Fruit fly (Drosophila melanogaster): ENCODE measurements around the gene Myc.

Gene Myc

DNA sequence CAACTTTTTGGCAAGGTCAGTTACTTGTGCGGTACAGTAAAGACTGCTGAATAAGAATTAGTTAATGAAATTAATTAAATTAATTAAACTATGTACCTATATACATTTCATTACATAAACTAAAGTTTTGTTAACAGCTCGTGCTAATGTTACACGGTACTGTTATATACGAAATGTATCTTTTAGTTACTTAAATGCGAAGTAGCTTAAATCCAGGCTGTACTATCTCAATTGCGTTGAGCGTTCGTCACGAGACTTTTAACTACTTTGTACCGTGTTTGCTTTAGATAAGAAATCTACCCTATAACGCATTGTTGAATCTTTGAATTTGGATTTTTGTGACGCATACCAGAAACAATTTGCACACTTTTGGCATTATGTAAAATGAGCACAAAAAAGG lies 26.3 kb downstream of the Myc start (continued):
- no peak for TF ChIP-seq CG10267 (tag; optimal IDR thresholded peaks at IDR 0.05)
- TF ChIP-seq sens (GFP tag): peak; percentile 59
- TF ChIP-seq CG32532 (GFP tag; IDR thresholded peaks at IDR 0.05): peak; percentile 40; the same call in 1 of the 2 replicates
- peak; percentile 27 for TF ChIP-seq Dip3 (GFP tag; optimal IDR thresholded peaks at IDR 0.05)
- TF ChIP-seq Camta (GFP tag; optimal IDR thresholded peaks at IDR 0.05): no peak
- TF ChIP-seq schlank (tag; optimal IDR thresholded peaks at IDR 0.05): no peak
- TF ChIP-seq CG9727 (GFP tag; optimal IDR thresholded peaks at IDR 0.05): peak; percentile 57
- TF ChIP-seq Rx (GFP tag; IDR thresholded peaks at IDR 0.05): no peak
- TF ChIP-seq CG13296 (GFP tag; optimal IDR thresholded peaks at IDR 0.05): peak; percentile 57
- TF ChIP-seq CG17361 (GFP tag; IDR thresholded peaks at IDR 0.05): no peak; the same call in 2 of the 3 replicates
- no peak for TF ChIP-seq CG12299 (tag; optimal IDR thresholded peaks at IDR 0.05)
- peak; percentile 50 for TF ChIP-seq Hmx (GFP tag; optimal IDR thresholded peaks at IDR 0.05)

DNA sequence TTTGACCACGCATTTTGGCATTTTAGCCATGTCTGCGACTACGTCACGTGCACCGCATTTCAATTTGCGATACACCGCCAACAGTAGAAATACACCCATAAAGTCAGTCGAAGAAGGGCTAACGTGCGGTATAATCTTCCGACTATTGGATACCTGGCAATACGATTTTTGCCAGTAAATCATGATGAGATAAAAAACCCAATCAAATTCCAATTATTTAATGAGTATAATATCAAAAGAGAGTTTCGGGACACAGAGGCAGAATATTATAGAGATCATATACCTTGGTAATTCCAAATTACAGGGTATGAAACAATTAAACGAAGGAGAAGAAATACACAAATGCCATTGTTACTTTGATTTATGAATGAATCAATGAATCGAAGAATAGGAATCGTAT lies 30.5 kb downstream of the Myc start:
- TF ChIP-seq HLH54F (GFP tag; optimal IDR thresholded peaks at IDR 0.05): peak; percentile 10
- no peak for TF ChIP-seq h (optimal IDR thresholded peaks at IDR 0.05)
- no peak for TF ChIP-seq cwo (GFP tag; optimal IDR thresholded peaks at IDR 0.05)
- TF ChIP-seq BEAF-32 (GFP tag; optimal IDR thresholded peaks at IDR 0.05): no peak
- TF ChIP-seq Nf-YC (tag; optimal IDR thresholded peaks at IDR 0.05): no peak
- TF ChIP-seq Neu2 (GFP tag; optimal IDR thresholded peaks at IDR 0.05; ENCODE audit: borderline replicate concordance): no peak
- TF ChIP-seq CG14965 (GFP tag; optimal IDR thresholded peaks at IDR 0.05; ENCODE audit: borderline replicate concordance): no peak
- no peak for TF ChIP-seq CG30020 (tag; optimal IDR thresholded peaks at IDR 0.05)
- peak; percentile 63; the same call in 1 of the 2 replicates for TF ChIP-seq Rfx (GFP tag; IDR thresholded peaks at IDR 0.05)
- peak; percentile 14 for TF ChIP-seq Blimp-1 (GFP tag; optimal IDR thresholded peaks at IDR 0.05)
- no peak for TF ChIP-seq jumu (GFP tag; optimal IDR thresholded peaks at IDR 0.05)
- TF ChIP-seq CG12659 (GFP tag; optimal IDR thresholded peaks at IDR 0.05): peak; percentile 6
- TF ChIP-seq CG13287 (GFP tag; IDR thresholded peaks at IDR 0.05; ENCODE audit: partially characterized antibody): no peak
- no peak for TF ChIP-seq CG1024 (GFP tag; IDR thresholded peaks at IDR 0.05)
- TF ChIP-seq abd-A (tag; optimal IDR thresholded peaks at IDR 0.05): no peak
- no peak for TF ChIP-seq hbn (GFP tag; IDR thresholded peaks at IDR 0.05; ENCODE audit: partially characterized antibody)
- no peak for TF ChIP-seq CG5953 (GFP tag; IDR thresholded peaks at IDR 0.05)
- TF ChIP-seq CG6272 (GFP tag; IDR thresholded peaks at IDR 0.05): no peak
- TF ChIP-seq salm (tag; optimal IDR thresholded peaks at IDR 0.05): no peak
- TF ChIP-seq Scr (GFP tag; IDR thresholded peaks at IDR 0.05; ENCODE audit: partially characterized antibody): no peak
- TF ChIP-seq CG10543 (GFP tag; optimal IDR thresholded peaks at IDR 0.05): no peak
- peak; percentile 28 for TF ChIP-seq PHDP (tag; optimal IDR thresholded peaks at IDR 0.05)
- TF ChIP-seq ERR (GFP tag; optimal IDR thresholded peaks at IDR 0.05): no peak
- TF ChIP-seq peb (GFP tag; IDR thresholded peaks at IDR 0.05): 0 out of 2 replicates have a peak, but pooled peaks have one; percentile 11
- no peak for TF ChIP-seq CG17568 (GFP tag; optimal IDR thresholded peaks at IDR 0.05)
- no peak for TF ChIP-seq insv (GFP tag; optimal IDR thresholded peaks at IDR 0.05)
- TF ChIP-seq CG12769 (tag; optimal IDR thresholded peaks at IDR 0.05): peak; percentile 53
- TF ChIP-seq CG5180 (GFP tag; optimal IDR thresholded peaks at IDR 0.05): no peak
- TF ChIP-seq CG3847 (GFP tag; IDR thresholded peaks at IDR 0.05): no peak
- TF ChIP-seq CG10462 (GFP tag; optimal IDR thresholded peaks at IDR 0.05): no peak
- no peak for TF ChIP-seq eve (GFP tag; optimal IDR thresholded peaks at IDR 0.05)
- TF ChIP-seq CG14014 (GFP tag; IDR thresholded peaks at IDR 0.05): peak; percentile 49; the same call in 1 of the 2 replicates
- no peak for TF ChIP-seq fd102C (GFP tag; optimal IDR thresholded peaks at IDR 0.05)
- TF ChIP-seq CG9932 (GFP tag; IDR thresholded peaks at IDR 0.05): peak; percentile 48; the same call in 1 of the 2 replicates
- TF ChIP-seq CG4404 (GFP tag; IDR thresholded peaks at IDR 0.05): 0 out of 2 replicates have a peak, but pooled peaks have one; percentile 16
- no peak for TF ChIP-seq CG17361 (GFP tag; IDR thresholded peaks at IDR 0.05)
- no peak for TF ChIP-seq CG7786 (GFP tag; optimal IDR thresholded peaks at IDR 0.05)
- TF ChIP-seq trh (GFP tag; optimal IDR thresholded peaks at IDR 0.05): no peak
- peak; percentile 61 for TF ChIP-seq gem (tag; optimal IDR thresholded peaks at IDR 0.05)
